Fruit fly (Drosophila melanogaster): ENCODE results near the gene CG43179.

CG43179 gene

dm6 chr3R:14278523-14279303 is 22.8 kb downstream of the CG43179 start:
- TF ChIP-seq CG17801 (GFP tag; optimal IDR thresholded peaks at IDR 0.05; ENCODE audit: partially characterized antibody): no peak

DNA sequence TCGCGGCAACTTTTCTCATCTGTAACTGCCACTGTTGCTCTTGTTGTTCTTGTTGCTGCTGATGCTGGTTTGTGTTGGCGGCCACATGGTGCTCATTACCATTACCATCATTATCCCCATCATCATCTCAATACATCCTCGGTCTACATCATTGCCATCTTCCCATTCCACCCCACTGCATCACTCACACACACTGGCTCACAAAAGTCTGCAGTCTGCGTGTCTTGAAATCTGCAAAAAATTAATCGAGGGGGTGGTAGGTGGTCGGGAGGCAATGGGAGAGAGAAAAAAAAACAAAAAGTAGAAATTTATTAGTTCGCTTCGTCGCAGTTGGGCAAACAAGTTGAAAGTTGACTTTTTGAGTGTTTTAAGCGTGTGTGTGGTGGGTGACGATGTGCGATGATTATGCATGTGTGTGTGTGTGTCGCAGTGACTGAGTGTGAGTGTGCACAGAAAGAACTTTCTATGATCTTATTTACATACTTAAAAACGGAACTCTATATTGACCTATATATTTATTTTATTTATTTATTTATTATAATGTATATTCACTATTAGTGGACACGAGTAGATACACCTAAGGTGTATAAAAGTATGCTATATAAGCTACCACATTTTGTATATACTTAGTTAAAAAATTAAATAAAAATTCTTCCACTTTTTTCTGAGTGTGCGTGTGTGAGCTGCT is 23.5 kb downstream of the CG43179 start:
- no peak for TF ChIP-seq CG17801 (GFP tag; optimal IDR thresholded peaks at IDR 0.05; ENCODE audit: partially characterized antibody)

DNA sequence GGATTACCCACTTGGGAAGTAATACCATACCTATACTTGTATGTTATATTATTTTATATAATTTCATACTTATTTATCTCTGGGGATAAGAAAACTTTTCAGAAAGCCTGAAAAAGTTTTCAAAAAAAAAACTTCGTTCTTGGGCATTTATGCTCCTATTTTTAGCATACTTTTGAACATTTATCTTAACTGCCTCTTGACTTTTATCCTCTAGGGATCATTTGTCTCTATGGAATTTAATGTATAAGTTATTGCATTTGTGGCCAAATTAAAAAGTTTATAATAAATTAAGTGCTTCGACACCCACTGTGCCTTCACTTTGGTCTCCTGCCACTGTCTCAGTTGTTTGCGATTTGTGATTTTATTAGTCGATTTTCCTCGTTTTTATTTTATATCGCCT is 24.4 kb downstream of the CG43179 start:
- no peak for TF ChIP-seq CG17801 (GFP tag; optimal IDR thresholded peaks at IDR 0.05; ENCODE audit: partially characterized antibody)

- no peak for TF ChIP-seq CG17801 (GFP tag; optimal IDR thresholded peaks at IDR 0.05; ENCODE audit: partially characterized antibody)
These were observed 26.5 kb downstream of the CG43179 start for dm6 chr3R:14282215-14283041.

dm6 chr3R:14283042-14283626 is 27.2 kb downstream of the CG43179 start:
- TF ChIP-seq CG17801 (GFP tag; optimal IDR thresholded peaks at IDR 0.05; ENCODE audit: partially characterized antibody): no peak

dm6 chr3R:14283754-14284421 is 28.0 kb downstream of the CG43179 start:
- TF ChIP-seq CG17801 (GFP tag; optimal IDR thresholded peaks at IDR 0.05; ENCODE audit: partially characterized antibody): peak; percentile 91

dm6 chr3R:14284422-14284760 is 28.5 kb downstream of the CG43179 start:
- TF ChIP-seq CG17801 (GFP tag; optimal IDR thresholded peaks at IDR 0.05; ENCODE audit: partially characterized antibody): no peak

DNA sequence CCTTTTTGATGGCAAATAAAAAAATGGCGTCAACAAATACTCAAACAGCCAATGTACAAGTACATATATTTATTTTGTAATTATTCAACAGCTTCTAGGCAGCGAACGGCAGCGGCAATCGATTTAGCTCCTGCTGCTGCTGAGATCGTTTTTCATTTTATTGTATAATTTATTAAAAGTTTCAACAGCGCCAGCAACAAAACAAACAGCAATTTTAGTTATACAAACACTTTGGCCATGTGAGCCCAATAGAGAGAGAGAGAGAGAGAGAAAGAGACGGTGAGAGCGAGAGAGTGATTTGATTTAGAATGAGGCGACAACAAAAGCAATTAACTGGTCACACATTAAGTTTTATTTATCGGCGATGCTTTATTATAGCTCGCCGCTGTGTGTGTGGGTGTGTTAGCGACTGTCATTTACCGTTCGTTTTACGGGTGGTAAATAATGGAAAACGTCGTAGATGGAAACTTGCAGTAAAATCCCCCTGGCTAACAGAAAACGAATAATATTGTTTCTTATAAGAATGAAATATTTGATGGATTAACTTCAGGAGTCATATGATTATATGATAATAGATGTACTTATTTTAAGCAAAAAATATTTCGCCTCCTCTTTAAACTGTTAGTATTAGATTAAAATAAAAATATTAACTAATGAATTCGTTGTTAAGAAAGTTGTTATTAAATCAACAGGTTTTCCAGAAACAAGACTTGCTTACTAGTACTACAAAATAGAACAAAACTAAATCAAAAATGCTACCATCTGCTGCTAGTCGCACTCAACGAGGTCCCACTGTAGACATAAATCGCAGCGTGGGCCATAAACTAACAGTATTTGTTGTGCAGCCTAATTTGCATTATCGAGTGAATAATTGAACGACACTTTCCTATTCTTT is 29.4 kb downstream of the CG43179 start:
- no peak for TF ChIP-seq CG17801 (GFP tag; optimal IDR thresholded peaks at IDR 0.05; ENCODE audit: partially characterized antibody)

DNA sequence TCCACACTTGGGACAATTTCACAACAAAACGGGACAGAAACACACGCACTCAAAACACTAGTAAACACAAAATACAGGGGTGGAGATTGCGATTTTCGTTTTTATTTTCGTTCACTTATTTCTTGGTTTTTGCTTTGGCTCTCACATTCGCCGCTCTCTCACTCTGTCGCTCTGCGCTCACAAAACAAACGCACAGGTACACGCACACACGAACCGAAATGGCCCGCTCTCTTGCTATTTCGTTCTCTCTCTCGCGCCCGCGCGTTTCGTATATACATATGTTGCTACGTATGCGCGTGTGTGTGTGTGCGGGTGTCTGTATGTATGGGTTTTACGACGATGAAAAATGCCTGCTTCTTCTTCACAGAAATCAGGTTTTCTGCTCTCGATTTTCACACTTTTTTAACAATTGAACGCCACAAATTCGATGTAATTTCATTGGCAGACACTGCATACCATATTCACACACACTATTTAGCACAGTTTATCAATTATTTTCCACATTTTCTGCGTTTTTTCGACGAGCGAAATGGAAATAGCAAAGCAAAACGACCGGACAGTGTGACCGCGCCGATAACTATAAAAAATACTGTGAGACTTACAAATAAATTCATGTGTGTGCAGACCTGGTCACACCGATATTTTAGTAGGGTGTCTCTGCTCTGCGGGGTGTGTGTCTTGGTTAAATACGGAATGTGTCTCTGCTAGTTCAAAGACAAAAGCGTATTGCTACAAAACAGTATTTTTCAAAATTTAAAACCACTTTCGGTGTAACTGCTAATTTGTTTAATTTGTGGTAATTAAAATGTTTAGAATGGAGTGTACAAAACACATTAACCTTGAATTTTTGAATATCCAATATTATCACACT is 30.6 kb downstream of the CG43179 start, which contains the start of gene trx:
Gene trx (minus strand): TSS at position 584 of the 871 bp plus-strand sequence.
- peak; percentile 39 for TF ChIP-seq CG17801 (GFP tag; optimal IDR thresholded peaks at IDR 0.05; ENCODE audit: partially characterized antibody)

dm6 chr3R:14287980-14288379 is 32.1 kb downstream of the CG43179 start:
- no peak for TF ChIP-seq CG17801 (GFP tag; optimal IDR thresholded peaks at IDR 0.05; ENCODE audit: partially characterized antibody)

DNA sequence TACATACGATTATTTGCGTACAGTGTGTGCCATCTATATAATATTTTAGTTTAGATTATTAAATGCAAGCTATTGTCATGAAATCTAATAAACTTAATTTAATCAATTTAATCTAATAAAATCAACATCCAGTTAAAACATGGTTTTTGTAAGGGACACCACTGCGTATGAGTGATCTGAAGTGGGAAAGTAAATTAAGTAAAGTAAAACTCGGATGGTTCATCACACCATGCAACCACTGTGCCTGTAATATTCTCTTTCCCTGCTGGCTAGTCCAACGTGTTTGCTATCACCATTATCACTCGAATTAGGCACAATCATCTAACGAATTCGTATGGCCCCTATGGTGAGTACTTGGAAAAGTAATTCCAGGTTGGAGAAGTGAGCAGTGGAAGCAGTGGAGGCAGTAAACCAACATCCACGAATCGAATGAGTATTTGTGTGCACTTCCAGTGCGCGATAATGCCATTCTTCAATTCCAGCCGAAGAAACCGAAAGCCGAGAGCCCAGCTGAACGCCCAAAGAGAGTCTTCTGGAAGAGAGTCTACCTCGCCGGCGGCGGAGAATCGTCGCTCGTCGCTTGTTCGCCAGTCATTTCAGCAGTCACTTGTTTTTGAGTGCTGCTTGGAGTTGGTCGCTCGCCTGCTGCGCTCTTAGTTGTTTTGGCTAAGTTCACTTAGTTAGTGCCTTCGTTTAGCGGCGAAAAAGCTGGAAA is 32.9 kb downstream of the CG43179 start, which contains the start of gene red:
Gene red (plus strand): TSS at position 403 of the 715 bp plus-strand sequence.
- peak; percentile 31 for TF ChIP-seq CG17801 (GFP tag; optimal IDR thresholded peaks at IDR 0.05; ENCODE audit: partially characterized antibody)

All from ovary, adult (tissue).